Fruit fly (Drosophila melanogaster) whole organism, embryonic: ENCODE measurements around the gene CG8861.

ENCODE experiments used
- Ada2b ChIP-seq: fragments of 200-800 bp; sonication (Bioruptor generic); IDR thresholded peaks from 2 replicates; pipeline ENCODE4 v1.3.6; 2022; ENCODE audit warnings: missing biosample characterization, missing genetic modification characterization
- C15 ChIP-seq: fragments of 200-800 bp; sonication (Bioruptor generic); IDR thresholded peaks from 3 replicates; pipeline ENCODE4 v1.3.6; 2022; ENCODE audit warnings: missing biosample characterization, missing genetic modification characterization
- CG10366 ChIP-seq: fragments of 200-800 bp; sonication (Bioruptor generic); IDR thresholded peaks from 2 replicates; pipeline ENCODE4 v1.3.6; 2022; ENCODE audit warnings: missing biosample characterization, missing genetic modification characterization
- CG11504 ChIP-seq: fragments of 200-800 bp; sonication (Bioruptor generic); optimal IDR thresholded peaks from 3 replicates; lab custom pipeline; 2019; ENCODE audit warnings: missing biosample characterization, mild to moderate bottlenecking, missing genetic modification characterization, moderate library complexity
- CG11560 ChIP-seq: fragments of 200-800 bp; sonication (Bioruptor generic); IDR thresholded peaks from 3 replicates; pipeline ENCODE4 v1.3.6; 2022; ENCODE audit warnings: missing biosample characterization, missing genetic modification characterization
- CG13123 ChIP-seq: fragments of 200-800 bp; sonication (Bioruptor generic); optimal IDR thresholded peaks from 2 replicates; lab custom pipeline; 2016; ENCODE audit warnings: missing biosample characterization, missing genetic modification characterization
- CG14014 ChIP-seq: fragments of 200-800 bp; sonication (Bioruptor generic); IDR thresholded peaks from 2 replicates; pipeline ENCODE4 v1.3.6; 2022; ENCODE audit warnings: missing biosample characterization, missing genetic modification characterization
- CG15479 ChIP-seq: fragments of 200-800 bp; sonication (Bioruptor generic); optimal IDR thresholded peaks from 3 replicates; lab custom pipeline; 2019; ENCODE audit warnings: missing biosample characterization, mild to moderate bottlenecking, missing genetic modification characterization, moderate library complexity
- CG18599 ChIP-seq: fragments of 200-800 bp; sonication (Bioruptor generic); optimal IDR thresholded peaks from 3 replicates; lab custom pipeline; 2017; ENCODE audit warnings: missing biosample characterization, missing genetic modification characterization, mild to moderate bottlenecking, moderate library complexity, missing genetic modification reagents
- CG2889 ChIP-seq: fragments of 200-800 bp; sonication (Bioruptor generic); IDR thresholded peaks from 3 replicates; pipeline ENCODE4 v1.3.6; 2022; ENCODE audit warnings: missing biosample characterization, missing genetic modification characterization
- CG32767 ChIP-seq: fragments of 200-800 bp; sonication (Bioruptor generic); IDR thresholded peaks from 2 replicates; pipeline ENCODE4 v1.3.6; 2022; ENCODE audit warnings: missing biosample characterization, missing genetic modification characterization
- CG32772 ChIP-seq: fragments of 200-800 bp; sonication (Bioruptor generic); IDR thresholded peaks from 2 replicates; pipeline ENCODE4 v1.3.6; 2022; ENCODE audit warnings: missing biosample characterization, missing genetic modification characterization
- CG7745 ChIP-seq: fragments of 200-800 bp; sonication (Bioruptor generic); optimal IDR thresholded peaks from 2 replicates; lab custom pipeline; 2018; ENCODE audit warnings: missing biosample characterization, mild to moderate bottlenecking, missing genetic modification characterization, moderate library complexity
- CG8478 ChIP-seq: fragments of >200 bp; optimal IDR thresholded peaks from 2 replicates; lab custom pipeline; 2018
- CG9932 ChIP-seq: fragments of 200-800 bp; sonication (Bioruptor generic); IDR thresholded peaks from 2 replicates; pipeline ENCODE4 v1.3.6; 2022; ENCODE audit warnings: missing biosample characterization, missing genetic modification characterization
- CrebB ChIP-seq: fragments of 200-800 bp; sonication (Bioruptor generic); optimal IDR thresholded peaks from 3 replicates; lab custom pipeline; 2018; ENCODE audit warnings: missing biosample characterization, mild to moderate bottlenecking, missing genetic modification characterization
- Dbx ChIP-seq: fragments of 200-800 bp; sonication (Bioruptor generic); IDR thresholded peaks from 3 replicates; pipeline ENCODE4 v1.3.6; 2022; ENCODE audit warnings: missing biosample characterization, missing genetic modification characterization
- Drgx ChIP-seq: fragments of 200-800 bp; sonication (Bioruptor generic); IDR thresholded peaks from 2 replicates; pipeline ENCODE4 v1.3.6; 2022; ENCODE audit warnings: missing biosample characterization, missing genetic modification characterization
- Fer1 ChIP-seq: fragments of 200-800 bp; sonication (Bioruptor generic); optimal IDR thresholded peaks from 2 replicates; lab custom pipeline; 2017; ENCODE audit warnings: missing biosample characterization, mild to moderate bottlenecking, missing genetic modification characterization
- H15 ChIP-seq: fragments of 200-800 bp; sonication (Bioruptor generic); IDR thresholded peaks from 3 replicates; pipeline ENCODE4 v1.3.6; 2022; ENCODE audit warnings: missing biosample characterization, missing genetic modification characterization
- HLH3B ChIP-seq: fragments of 200-800 bp; sonication (Bioruptor generic); IDR thresholded peaks from 2 replicates; pipeline ENCODE4 v1.3.6; 2022; ENCODE audit warnings: missing biosample characterization, missing genetic modification characterization
- HLHmδ ChIP-seq: fragments of 200-800 bp; sonication (Bioruptor generic); optimal IDR thresholded peaks from 2 replicates; lab custom pipeline; 2018; ENCODE audit warnings: missing biosample characterization, mild to moderate bottlenecking, missing genetic modification characterization, moderate library complexity
- Mad ChIP-seq: fragments of 200-800 bp; sonication (Bioruptor generic); optimal IDR thresholded peaks from 2 replicates; lab custom pipeline; 2016; ENCODE audit warnings: missing biosample characterization, missing genetic modification characterization
- Nf-YC ChIP-seq: fragments of 200-800 bp; optimal IDR thresholded peaks from 3 replicates; lab custom pipeline; 2019; ENCODE audit warnings: missing biosample characterization, mild to moderate bottlenecking, missing genetic modification characterization, moderate library complexity
- Poxn ChIP-seq: fragments of 200-800 bp; sonication (Bioruptor generic); IDR thresholded peaks from 2 replicates; pipeline ENCODE4 v1.3.6; 2022; ENCODE audit warnings: missing biosample characterization, missing genetic modification characterization
- Spps ChIP-seq: fragments of 200-800 bp; sonication (Bioruptor generic); optimal IDR thresholded peaks from 2 replicates; lab custom pipeline; 2018; ENCODE audit warnings: missing biosample characterization, mild to moderate bottlenecking, missing genetic modification characterization
- Sry-β ChIP-seq: fragments of 200-800 bp; sonication (Bioruptor generic); optimal IDR thresholded peaks from 2 replicates; lab custom pipeline; 2018; ENCODE audit warnings: missing biosample characterization, mild to moderate bottlenecking, missing genetic modification characterization, moderate library complexity
- Xbp1 ChIP-seq: fragments of 200-800 bp; sonication (Bioruptor generic); optimal IDR thresholded peaks from 3 replicates; lab custom pipeline; 2016; ENCODE audit warnings: missing biosample characterization, mild to moderate bottlenecking, missing genetic modification characterization
- Xrp1 ChIP-seq: fragments of 200-800 bp; sonication (Bioruptor generic); IDR thresholded peaks from 2 replicates; pipeline ENCODE4 v1.3.6; 2022; ENCODE audit warnings: missing biosample characterization, missing genetic modification characterization
- chif ChIP-seq, 2 experiments: fragments of 200-800 bp; sonication (Bioruptor generic); optimal IDR thresholded peaks; 3 replicates each; lab custom pipeline; 2016; ENCODE audit warnings: missing biosample characterization in 2 of 2, missing genetic modification characterization in 2 of 2
- da ChIP-seq: fragments of 200-800 bp; sonication (Bioruptor generic); optimal IDR thresholded peaks from 2 replicates; lab custom pipeline; 2016; ENCODE audit warnings: missing biosample characterization, missing genetic modification characterization
- ftz-f1 ChIP-seq: fragments of 200-800 bp; sonication (Bioruptor generic); optimal IDR thresholded peaks from 2 replicates; lab custom pipeline; 2016; ENCODE audit warnings: missing biosample characterization, missing genetic modification characterization
- gro ChIP-seq: fragments of 200-800 bp; sonication (Bioruptor generic); optimal IDR thresholded peaks from 2 replicates; lab custom pipeline; 2016; ENCODE audit warnings: missing biosample characterization, missing genetic modification characterization
- ham ChIP-seq: fragments of 200-800 bp; sonication (Bioruptor generic); IDR thresholded peaks from 2 replicates; pipeline ENCODE4 v1.3.6; 2022; ENCODE audit warnings: missing biosample characterization, missing genetic modification characterization
- insv ChIP-seq, 2 experiments: fragments of 200-800 bp; sonication (Bioruptor generic); optimal IDR thresholded peaks; 3 replicates each; lab custom pipeline; 2016 to 2018; ENCODE audit warnings: missing biosample characterization in 2 of 2, missing genetic modification characterization in 2 of 2
- inv ChIP-seq: fragments of 200-800 bp; sonication (Bioruptor generic); IDR thresholded peaks from 2 replicates; pipeline ENCODE4 v1.3.6; 2022; ENCODE audit warnings: missing biosample characterization, missing genetic modification characterization; ENCODE audit not compliant: partially characterized antibody
- lmd ChIP-seq: fragments of 200-800 bp; sonication (Bioruptor generic); IDR thresholded peaks from 2 replicates; pipeline ENCODE4 v1.3.6; 2022; ENCODE audit warnings: missing biosample characterization, missing genetic modification characterization
- maf-S ChIP-seq: fragments of 200-800 bp; sonication (Bioruptor generic); optimal IDR thresholded peaks from 2 replicates; lab custom pipeline; 2016; ENCODE audit warnings: missing biosample characterization, missing genetic modification characterization
- pan ChIP-seq, 4 experiments: fragments of >200 bp in 3 of 4; fragments of 200-800 bp in 1 of 4; sonication (Bioruptor generic) in 1 of 4; optimal IDR thresholded peaks in 3 of 4; IDR thresholded peaks in 1 of 4; 2 replicates each; pipeline versions ENCODE4 v1.3.6 to Lab custom; 2017 to 2022; ENCODE audit warnings: missing biosample characterization in 2 of 4, missing genetic modification characterization in 2 of 4, mixed read lengths in 1 of 4
- pita ChIP-seq: fragments of 200-800 bp; sonication (Bioruptor generic); optimal IDR thresholded peaks from 2 replicates; lab custom pipeline; 2017; ENCODE audit warnings: missing biosample characterization, mild to moderate bottlenecking, missing genetic modification characterization
- psq ChIP-seq: fragments of 200-800 bp; sonication (Bioruptor generic); optimal IDR thresholded peaks from 2 replicates; lab custom pipeline; 2017; ENCODE audit warnings: missing biosample characterization, missing genetic modification characterization
- row ChIP-seq: fragments of 200-800 bp; sonication (Bioruptor generic); IDR thresholded peaks from 3 replicates; pipeline ENCODE4 v1.3.6; 2022; ENCODE audit warnings: missing biosample characterization, missing genetic modification characterization
- sna ChIP-seq: fragments of 200-800 bp; sonication (Bioruptor generic); IDR thresholded peaks from 2 replicates; pipeline ENCODE4 v1.3.6; 2022; ENCODE audit warnings: missing biosample characterization, missing genetic modification characterization; ENCODE audit not compliant: partially characterized antibody
- sqz ChIP-seq: fragments of 200-800 bp; sonication (Bioruptor generic); optimal IDR thresholded peaks from 3 replicates; lab custom pipeline; 2018; ENCODE audit warnings: missing biosample characterization, mild to moderate bottlenecking, missing genetic modification characterization
- ssp ChIP-seq: fragments of 200-800 bp; sonication (Bioruptor generic); IDR thresholded peaks from 2 replicates; pipeline ENCODE4 v1.3.6; 2022; ENCODE audit warnings: missing biosample characterization, missing genetic modification characterization
- tap ChIP-seq: fragments of 200-800 bp; optimal IDR thresholded peaks from 3 replicates; lab custom pipeline; 2019; ENCODE audit warnings: missing biosample characterization, mild to moderate bottlenecking, missing genetic modification characterization, moderate library complexity
- tin ChIP-seq: fragments of 200-800 bp; sonication (Bioruptor generic); optimal IDR thresholded peaks from 3 replicates; lab custom pipeline; 2016; ENCODE audit warnings: missing biosample characterization, missing genetic modification characterization
- tll ChIP-seq, 2 experiments: fragments of 200-800 bp in 1 of 2; fragments of >200 bp in 1 of 2; sonication (Bioruptor generic) in 1 of 2; optimal IDR thresholded peaks; 2 replicates each; lab custom pipeline; 2017 to 2019; ENCODE audit warnings: missing biosample characterization in 2 of 2, missing genetic modification characterization in 2 of 2, mild to moderate bottlenecking in 1 of 2, moderate library complexity in 1 of 2
- trh ChIP-seq: fragments of 200-800 bp; sonication (Bioruptor generic); optimal IDR thresholded peaks from 2 replicates; lab custom pipeline; 2016; ENCODE audit warnings: missing biosample characterization, missing genetic modification characterization
- tx ChIP-seq: fragments of 200-800 bp; sonication (Bioruptor generic); optimal IDR thresholded peaks from 2 replicates; lab custom pipeline; 2016; ENCODE audit warnings: missing biosample characterization, missing genetic modification characterization
- zf30C ChIP-seq: fragments of 200-800 bp; sonication (Bioruptor generic); optimal IDR thresholded peaks from 3 replicates; lab custom pipeline; 2018; ENCODE audit warnings: missing biosample characterization, mild to moderate bottlenecking, missing genetic modification characterization

The CG8861 gene

dm6 chr3R:9347702-9348378 lies 19.5 kb upstream of the CG8861 start (continued):
- no peak for TF ChIP-seq CG14014 (GFP tag; lab: Robert Waterston, UW)
- TF ChIP-seq Mad = no peak
- no peak for TF ChIP-seq Dbx (GFP tag; lab: Robert Waterston, UW)
- peak; percentile 73 for TF ChIP-seq zf30C (GFP tag; lab: Kevin White, UChicago)
- no peak for TF ChIP-seq tll (GFP tag; optimal IDR thresholded peaks at IDR 0.05; lab: Kevin White, UChicago)
- no peak for TF ChIP-seq CG11560
- TF ChIP-seq tap = no peak
- 0 out of 2 replicates have a peak, but pooled peaks have one; percentile 9 for TF ChIP-seq lmd
- no peak for TF ChIP-seq H15 (GFP tag; lab: Robert Waterston, UW)
- TF ChIP-seq CG18599 (GFP tag; lab: Kevin White, UChicago) = peak; percentile 46
- no peak for TF ChIP-seq Xbp1 (GFP tag; lab: Kevin White, UChicago)
- TF ChIP-seq Fer1 (GFP tag; lab: Kevin White, UChicago) = no peak
- no peak for TF ChIP-seq CrebB (tag; lab: Kevin White, UChicago)
- no peak for TF ChIP-seq ftz-f1
- TF ChIP-seq Nf-YC = no peak
- no peak for TF ChIP-seq Sry-β (GFP tag; lab: Kevin White, UChicago)
- no peak for TF ChIP-seq maf-S (GFP tag; lab: Kevin White, UChicago)
- no peak for TF ChIP-seq CG15479 (GFP tag; lab: Kevin White, UChicago)
- no peak for TF ChIP-seq CG7745
- TF ChIP-seq HLH3B (GFP tag; lab: Robert Waterston, UW) = no peak
- no peak for TF ChIP-seq CG13123 (GFP tag; lab: Kevin White, UChicago)
- TF ChIP-seq Poxn = no peak
- no peak for TF ChIP-seq tin (GFP tag; lab: Kevin White, UChicago)
- no peak for TF ChIP-seq Ada2b (GFP tag; lab: Robert Waterston, UW)
- TF ChIP-seq trh (GFP tag; lab: Kevin White, UChicago) = no peak
- no peak for TF ChIP-seq da (GFP tag; lab: Kevin White, UChicago)
- no peak for TF ChIP-seq pita (GFP tag; lab: Kevin White, UChicago)
- no peak for TF ChIP-seq CG9932 (GFP tag; lab: Robert Waterston, UW)
- no peak for TF ChIP-seq CG8478 (lab: Kevin White, UChicago)
- no peak for TF ChIP-seq HLHmδ
- no peak for TF ChIP-seq CG2889
- TF ChIP-seq ham (GFP tag; lab: Robert Waterston, UW) = no peak
- no peak for TF ChIP-seq insv (GFP tag; optimal IDR thresholded peaks at IDR 0.05; lab: Kevin White, UChicago)
- TF ChIP-seq CG11504 = peak; percentile 6
- no peak for TF ChIP-seq CG32767
- TF ChIP-seq C15 = no peak
- no peak for TF ChIP-seq pan (optimal IDR thresholded peaks at IDR 0.05; lab: Kevin White, UChicago)
- no peak for TF ChIP-seq pan (GFP tag; optimal IDR thresholded peaks at IDR 0.05 in 1 of 2, IDR thresholded peaks at IDR 0.05 in 1 of 2)
- TF ChIP-seq sqz (GFP tag; lab: Kevin White, UChicago) = no peak
- no peak for TF ChIP-seq tx (GFP tag; lab: Kevin White, UChicago)
- TF ChIP-seq row (GFP tag; lab: Robert Waterston, UW) = 0 out of 3 replicates have a peak, but pooled peaks have one; percentile 31
- no peak for TF ChIP-seq sna
- TF ChIP-seq inv (GFP tag; lab: Robert Waterston, UW) = no peak
- TF ChIP-seq Xrp1 (GFP tag; lab: Robert Waterston, UW) = peak; percentile 61
- no peak for TF ChIP-seq CG10366 (GFP tag; lab: Robert Waterston, UW)
- peak; percentile 83 for TF ChIP-seq Drgx (GFP tag; lab: Robert Waterston, UW)
- TF ChIP-seq Spps (tag; lab: Kevin White, UChicago) = no peak
- TF ChIP-seq gro (GFP tag; lab: Kevin White, UChicago) = no peak
- no peak for TF ChIP-seq CG32772
- peak; percentile 4 for TF ChIP-seq psq (GFP tag; lab: Kevin White, UChicago)
- TF ChIP-seq ssp (GFP tag; lab: Robert Waterston, UW) = no peak
- TF ChIP-seq chif (GFP tag; optimal IDR thresholded peaks at IDR 0.05; lab: Kevin White, UChicago) = peak in 1 of 2 experiments; percentile 5
